Fruit fly (Drosophila melanogaster): ENCODE results near the gene CG11537.

The CG11537 gene

dm6 chr3L:3192912-3193311 lies 49.7 kb upstream of the CG11537 start, which contains the start of gene Hsp83 (continued):
- peak; percentile 94 for TF ChIP-seq CG3065 (GFP tag; optimal IDR thresholded peaks at IDR 0.05)
- TF ChIP-seq dan (GFP tag; IDR thresholded peaks at IDR 0.05), result no peak
- peak; percentile 84 for TF ChIP-seq slbo (GFP tag; IDR thresholded peaks at IDR 0.05)
- peak; percentile 75 for TF ChIP-seq trh (GFP tag; optimal IDR thresholded peaks at IDR 0.05)
- TF ChIP-seq Kr (GFP tag; optimal IDR thresholded peaks at IDR 0.05), result peak; percentile 94
- TF ChIP-seq CG1832 (GFP tag; optimal IDR thresholded peaks at IDR 0.05), result no peak
- TF ChIP-seq eve (GFP tag; optimal IDR thresholded peaks at IDR 0.05), result no peak
- TF ChIP-seq B-H1 (GFP tag; IDR thresholded peaks at IDR 0.05), result peak; percentile 82; the same call in 2 of the 3 replicates
- TF ChIP-seq CG8359 (GFP tag; optimal IDR thresholded peaks at IDR 0.05; ENCODE audit: borderline replicate concordance), result peak; percentile 93
- TF ChIP-seq Lhr (GFP tag; optimal IDR thresholded peaks at IDR 0.05), result peak; percentile 91
- peak; percentile 81 to 91 for TF ChIP-seq chif (GFP tag; optimal IDR thresholded peaks at IDR 0.05)
- peak; percentile 26; the same call in 1 of the 2 replicates for TF ChIP-seq CkIIα-i1 (GFP tag; IDR thresholded peaks at IDR 0.05)
- peak; percentile 96 for TF ChIP-seq NFAT (GFP tag; IDR thresholded peaks at IDR 0.05)
- TF ChIP-seq CG8765 (GFP tag; IDR thresholded peaks at IDR 0.05), result no peak
- peak; percentile 94 for TF ChIP-seq nerfin-1 (tag; optimal IDR thresholded peaks at IDR 0.05)
- peak; percentile 65 for TF ChIP-seq Aef1 (GFP tag; IDR thresholded peaks at IDR 0.05)
- TF ChIP-seq prd (optimal IDR thresholded peaks at IDR 0.05), result no peak
- peak; percentile 71 for TF ChIP-seq prd (GFP tag; IDR thresholded peaks at IDR 0.05)
- peak; percentile 87 for TF ChIP-seq Jarid2 (GFP tag; optimal IDR thresholded peaks at IDR 0.05)
- TF ChIP-seq trem (tag; optimal IDR thresholded peaks at IDR 0.05), result peak; percentile 83
- peak; percentile 99 for TF ChIP-seq HHEX (GFP tag; optimal IDR thresholded peaks at IDR 0.05)
- TF ChIP-seq stc (GFP tag; IDR thresholded peaks at IDR 0.05), result peak; percentile 96
- peak; percentile 96 for TF ChIP-seq sr (GFP tag; IDR thresholded peaks at IDR 0.05)
- peak; percentile 25; the same call in 1 of the 2 replicates for TF ChIP-seq Ravus (GFP tag; IDR thresholded peaks at IDR 0.05)
- peak; percentile 94 for TF ChIP-seq CG12744 (GFP tag; optimal IDR thresholded peaks at IDR 0.05)
- peak; percentile 6 for TF ChIP-seq pita (GFP tag; optimal IDR thresholded peaks at IDR 0.05)
- peak; percentile 87 for TF ChIP-seq D19B (GFP tag; optimal IDR thresholded peaks at IDR 0.05)
- TF ChIP-seq Spps (tag; optimal IDR thresholded peaks at IDR 0.05), result peak; percentile 80
- peak; percentile 90 to 91 for TF ChIP-seq bsh (GFP tag; optimal IDR thresholded peaks at IDR 0.05)
- peak; percentile 95 for TF ChIP-seq so (GFP tag; IDR thresholded peaks at IDR 0.05)
- TF ChIP-seq Dip3 (GFP tag; optimal IDR thresholded peaks at IDR 0.05), result peak; percentile 86
- TF ChIP-seq mam (GFP tag; optimal IDR thresholded peaks at IDR 0.05), result peak; percentile 79
- peak; percentile 94 for TF ChIP-seq Sox100B (GFP tag; optimal IDR thresholded peaks at IDR 0.05)
- no peak for TF ChIP-seq Gsc (GFP tag; IDR thresholded peaks at IDR 0.05)
- peak; percentile 79 for TF ChIP-seq Chrac-16 (GFP tag; optimal IDR thresholded peaks at IDR 0.05)
- peak; percentile 83 for TF ChIP-seq CG18476 (GFP tag; optimal IDR thresholded peaks at IDR 0.05)
- TF ChIP-seq knrl (GFP tag; IDR thresholded peaks at IDR 0.05; ENCODE audit: partially characterized antibody), result no peak
- peak; percentile 97 for TF ChIP-seq gro (GFP tag; optimal IDR thresholded peaks at IDR 0.05)
- peak; percentile 86 for TF ChIP-seq CG17802 (tag; optimal IDR thresholded peaks at IDR 0.05)
- no peak for TF ChIP-seq CG7963 (GFP tag; IDR thresholded peaks at IDR 0.05; ENCODE audit: partially characterized antibody)
- peak; percentile 95 for TF ChIP-seq Mad (GFP tag; optimal IDR thresholded peaks at IDR 0.05)
- peak; percentile 97 for TF ChIP-seq Rfx (GFP tag; IDR thresholded peaks at IDR 0.05)
- peak; percentile 81 for TF ChIP-seq CG8924 (tag; optimal IDR thresholded peaks at IDR 0.05)
- TF ChIP-seq zen (tag; optimal IDR thresholded peaks at IDR 0.05), result peak; percentile 66
- peak; percentile 82 for TF ChIP-seq phol (tag; optimal IDR thresholded peaks at IDR 0.05)
- peak; percentile 80 for TF ChIP-seq CG43689 (GFP tag; IDR thresholded peaks at IDR 0.05)
- peak; percentile 97 for TF ChIP-seq vvl (GFP tag; IDR thresholded peaks at IDR 0.05)
- peak; percentile 92 for TF ChIP-seq sim (GFP tag; IDR thresholded peaks at IDR 0.05)
- TF ChIP-seq pzg (GFP tag; optimal IDR thresholded peaks at IDR 0.05), result peak; percentile 76
- TF ChIP-seq sens-2 (GFP tag; IDR thresholded peaks at IDR 0.05), result peak; percentile 97
- peak; percentile 94 for TF ChIP-seq dm (GFP tag; optimal IDR thresholded peaks at IDR 0.05)
- TF ChIP-seq CG12155 (GFP tag; optimal IDR thresholded peaks at IDR 0.05), result peak; percentile 74

All from whole organism, embryonic.